Worm (Caenorhabditis elegans): ENCODE measurements around the gene W03H9.1.

The W03H9.1 gene

ce11 chrII:14178233-14178969 lies 28.5 kb upstream of the W03H9.1 start, which contains the start of gene efhd-1 (continued):
- TF ChIP-seq F16B12.6 (tag; optimal IDR thresholded peaks at IDR 0.05): no peak
- no peak for TF ChIP-seq alr-1 (tag; optimal IDR thresholded peaks at IDR 0.05; ENCODE audit: borderline replicate concordance)
- no peak for TF ChIP-seq hlh-17 (GFP tag; optimal IDR thresholded peaks at IDR 0.05; ENCODE audit: borderline replicate concordance)
- TF ChIP-seq elt-3 (tag; optimal IDR thresholded peaks at IDR 0.05): no peak
- TF ChIP-seq nhr-47 (tag; optimal IDR thresholded peaks at IDR 0.05): no peak
- no peak for TF ChIP-seq unc-86 (tag; optimal IDR thresholded peaks at IDR 0.05)
- TF ChIP-seq zip-4 (GFP tag; optimal IDR thresholded peaks at IDR 0.05): no peak
- peak; percentile 30 for TF ChIP-seq nhr-71 (tag; optimal IDR thresholded peaks at IDR 0.05)
- no peak for TF ChIP-seq lin-13 (GFP tag; optimal IDR thresholded peaks at IDR 0.05)

DNA sequence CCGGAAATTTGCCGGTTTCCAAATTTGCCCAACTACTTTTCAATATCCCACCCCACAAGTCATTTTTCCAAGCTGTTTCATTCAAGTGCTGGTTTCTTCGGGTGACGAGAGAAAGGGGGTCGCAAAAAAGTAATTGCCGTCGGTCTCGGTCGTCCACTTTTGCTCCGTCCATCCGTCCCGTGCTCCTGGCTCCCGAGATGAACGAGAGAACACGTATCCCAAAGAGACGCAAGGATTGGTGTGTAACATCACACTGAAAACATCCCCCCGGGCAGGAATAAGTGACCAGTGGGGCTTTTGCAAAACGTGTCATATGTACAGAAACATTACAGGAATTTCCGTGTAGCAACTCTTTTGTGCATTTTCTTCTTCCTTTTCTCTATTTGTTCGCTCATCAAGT lies 26.7 kb upstream of the W03H9.1 start:
- peak; percentile 59 for TF ChIP-seq lin-14 (GFP tag; optimal IDR thresholded peaks at IDR 0.05)
- no peak for TF ChIP-seq ztf-4 (tag; optimal IDR thresholded peaks at IDR 0.05)
- no peak for TF ChIP-seq efl-1 (optimal IDR thresholded peaks at IDR 0.05)
- peak in 1 of 2 experiments; percentile 42 for TF ChIP-seq efl-1 (GFP tag; optimal IDR thresholded peaks at IDR 0.05 in 1 of 2)
- no peak for TF ChIP-seq ceh-90 (tag; optimal IDR thresholded peaks at IDR 0.05)
- peak; percentile 26 for TF ChIP-seq rnt-1 (tag; optimal IDR thresholded peaks at IDR 0.05)
- no peak for TF ChIP-seq pax-3 (tag; optimal IDR thresholded peaks at IDR 0.05)
- no peak for TF ChIP-seq hpl-2 (GFP tag; optimal IDR thresholded peaks at IDR 0.05)

ce11 chrII:14175099-14175498 lies 25.2 kb upstream of the W03H9.1 start, which contains the start of gene Y48B6A.5:
Gene Y48B6A.5 (minus strand): TSS chrII:14175199.
- TF ChIP-seq hpl-2 (GFP tag; optimal IDR thresholded peaks at IDR 0.05): no peak
- no peak for TF ChIP-seq fkh-10 (GFP tag; optimal IDR thresholded peaks at IDR 0.05)
- TF ChIP-seq jun-1 (tag; optimal IDR thresholded peaks at IDR 0.05): no peak
- TF ChIP-seq nhr-77 (tag; optimal IDR thresholded peaks at IDR 0.05): no peak
- TF ChIP-seq dpl-1 (GFP tag; optimal IDR thresholded peaks at IDR 0.05): no peak
- no peak for TF ChIP-seq irx-1 (tag; optimal IDR thresholded peaks at IDR 0.05)
- TF ChIP-seq lin-39 (tag; optimal IDR thresholded peaks at IDR 0.05): no peak
- no peak for TF ChIP-seq efl-3 (GFP tag; optimal IDR thresholded peaks at IDR 0.05)
- no peak for TF ChIP-seq sox-4 (tag; optimal IDR thresholded peaks at IDR 0.05)
- no peak for TF ChIP-seq ztf-11 (tag; optimal IDR thresholded peaks at IDR 0.05)
- TF ChIP-seq ceh-8 (GFP tag; optimal IDR thresholded peaks at IDR 0.05): no peak
- TF ChIP-seq ceh-63 (GFP tag; optimal IDR thresholded peaks at IDR 0.05): no peak
- no peak for TF ChIP-seq mdl-1 (tag; optimal IDR thresholded peaks at IDR 0.05)
- TF ChIP-seq lsy-2 (tag; optimal IDR thresholded peaks at IDR 0.05): no peak
- no peak for TF ChIP-seq nhr-12 (tag; optimal IDR thresholded peaks at IDR 0.05)

DNA sequence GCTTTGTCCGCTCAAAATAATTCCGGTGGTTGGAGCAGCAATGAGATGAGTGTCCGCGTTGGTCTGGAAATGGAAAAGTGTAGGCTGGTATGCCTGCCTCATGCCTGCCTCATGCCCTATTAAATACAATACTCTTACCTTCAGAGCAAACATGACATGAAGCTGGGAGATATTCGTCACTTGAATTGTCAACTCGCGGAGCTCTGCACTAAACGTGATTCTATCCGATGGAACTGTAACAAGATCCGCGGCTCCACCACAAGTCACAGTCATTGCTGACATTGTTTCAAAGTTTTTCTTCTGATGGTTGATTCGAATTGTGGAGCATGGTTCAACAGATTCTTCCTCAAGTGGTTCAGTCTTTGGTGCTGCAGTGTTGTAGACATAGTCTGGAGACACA lies 23.2 kb upstream of the W03H9.1 start:
- TF ChIP-seq efl-1 (optimal IDR thresholded peaks at IDR 0.05) (no peak), efl-1 (GFP tag; optimal IDR thresholded peaks at IDR 0.05 in 1 of 2) (peak in 1 of 2 experiments; percentile 67), ztf-11 (tag; optimal IDR thresholded peaks at IDR 0.05) (no peak), egl-27 (tag; optimal IDR thresholded peaks at IDR 0.05) (no peak), fkh-4 (tag; optimal IDR thresholded peaks at IDR 0.05; ENCODE audit: borderline replicate concordance) (no peak)

ce11 chrII:14171558-14171957 lies 21.6 kb upstream of the W03H9.1 start, which contains the start of gene eat-2:
Gene eat-2 (minus strand): TSS chrII:14171658.
- no peak for TF ChIP-seq jun-1 (tag; optimal IDR thresholded peaks at IDR 0.05)
- TF ChIP-seq rnt-1 (tag; optimal IDR thresholded peaks at IDR 0.05): no peak
- TF ChIP-seq skn-1 (tag; optimal IDR thresholded peaks at IDR 0.05): no peak
- TF ChIP-seq grh-1 (GFP tag; IDR thresholded peaks at IDR 0.05): no peak
- no peak for TF ChIP-seq sox-4 (tag; optimal IDR thresholded peaks at IDR 0.05)
- TF ChIP-seq nhr-28 (tag; optimal IDR thresholded peaks at IDR 0.05): no peak
- TF ChIP-seq lin-35 (GFP tag; optimal IDR thresholded peaks at IDR 0.05): no peak
- TF ChIP-seq zag-1 (tag; optimal IDR thresholded peaks at IDR 0.05): no peak
- TF ChIP-seq ztf-4 (tag; optimal IDR thresholded peaks at IDR 0.05): no peak
- TF ChIP-seq lsy-2 (tag; optimal IDR thresholded peaks at IDR 0.05): no peak
- TF ChIP-seq aly-2 (tag; optimal IDR thresholded peaks at IDR 0.05): no peak
- TF ChIP-seq unc-98 (GFP tag; IDR thresholded peaks at IDR 0.05): no peak
- TF ChIP-seq alr-1 (tag; optimal IDR thresholded peaks at IDR 0.05; ENCODE audit: borderline replicate concordance): no peak
- no peak for TF ChIP-seq C04F5.9 (tag; optimal IDR thresholded peaks at IDR 0.05)
- no peak for TF ChIP-seq ceh-88 (GFP tag; IDR thresholded peaks at IDR 0.05)
- TF ChIP-seq egl-27 (tag; optimal IDR thresholded peaks at IDR 0.05): no peak
- no peak for TF ChIP-seq elt-3 (tag; optimal IDR thresholded peaks at IDR 0.05)
